Fruit fly (Drosophila melanogaster) whole organism, embryonic: ENCODE data around the gene CG15347.
A peak's percentile ranks its signal among the peaks of the same experiment; 100 is the strongest.

Experiments used
- ATbp ChIP-seq: fragments of 200-800 bp; sonication (Bioruptor generic); optimal IDR thresholded peaks from 2 replicates; lab custom pipeline; 2017; ENCODE audit warnings: missing biosample characterization, mild to moderate bottlenecking, missing genetic modification characterization, missing genetic modification reagents
- Ada2b ChIP-seq: fragments of 200-800 bp; sonication (Bioruptor generic); IDR thresholded peaks from 2 replicates; pipeline ENCODE4 v1.3.6; 2022; ENCODE audit warnings: missing biosample characterization, missing genetic modification characterization
- Aef1 ChIP-seq: fragments of 200-800 bp; sonication (Bioruptor generic); IDR thresholded peaks from 3 replicates; pipeline ENCODE4 v1.3.6; 2022; ENCODE audit warnings: missing biosample characterization, missing genetic modification characterization
- CG10543 ChIP-seq: fragments of 200-800 bp; sonication (Bioruptor generic); optimal IDR thresholded peaks from 3 replicates; lab custom pipeline; 2017; ENCODE audit warnings: missing biosample characterization, mild to moderate bottlenecking, missing genetic modification characterization, moderate library complexity
- CG15601 ChIP-seq: fragments of 200-800 bp; sonication (Bioruptor generic); optimal IDR thresholded peaks from 3 replicates; lab custom pipeline; 2019; ENCODE audit warnings: missing biosample characterization, mild to moderate bottlenecking, missing genetic modification characterization, moderate library complexity
- CG16815 ChIP-seq: fragments of 200-800 bp; sonication (Bioruptor generic); optimal IDR thresholded peaks from 3 replicates; lab custom pipeline; 2017; ENCODE audit warnings: missing biosample characterization, mild to moderate bottlenecking, missing genetic modification characterization
- CG18011 ChIP-seq: fragments of 200-800 bp; sonication (Bioruptor generic); optimal IDR thresholded peaks from 2 replicates; lab custom pipeline; 2017; ENCODE audit warnings: missing biosample characterization, missing genetic modification characterization, mild to moderate bottlenecking, moderate library complexity, missing genotype
- CG18619 ChIP-seq: fragments of 200-800 bp; sonication (Bioruptor generic); optimal IDR thresholded peaks from 3 replicates; lab custom pipeline; 2017; ENCODE audit warnings: missing biosample characterization, mild to moderate bottlenecking, missing genetic modification characterization
- CG2678 ChIP-seq: fragments of 200-800 bp; sonication (Bioruptor generic); optimal IDR thresholded peaks from 3 replicates; lab custom pipeline; 2019; ENCODE audit warnings: missing biosample characterization, mild to moderate bottlenecking, missing genetic modification characterization, moderate library complexity
- CG2712 ChIP-seq: fragments of 200-800 bp; optimal IDR thresholded peaks from 3 replicates; lab custom pipeline; 2019; ENCODE audit warnings: missing biosample characterization, mild to moderate bottlenecking, missing genetic modification characterization, moderate library complexity
- CG31224 ChIP-seq: fragments of 200-800 bp; sonication (Bioruptor generic); IDR thresholded peaks from 2 replicates; pipeline ENCODE4 v1.3.6; 2022; ENCODE audit warnings: missing biosample characterization, missing genetic modification characterization
- CG32767 ChIP-seq: fragments of 200-800 bp; sonication (Bioruptor generic); IDR thresholded peaks from 2 replicates; pipeline ENCODE4 v1.3.6; 2022; ENCODE audit warnings: missing biosample characterization, missing genetic modification characterization
- CG33213 ChIP-seq: fragments of 200-800 bp; sonication (Bioruptor generic); optimal IDR thresholded peaks from 3 replicates; lab custom pipeline; 2016; ENCODE audit warnings: missing biosample characterization, missing genetic modification characterization
- CG6854 ChIP-seq: fragments of 200-800 bp; sonication (Bioruptor generic); optimal IDR thresholded peaks from 3 replicates; lab custom pipeline; 2017; ENCODE audit warnings: missing biosample characterization, mild to moderate bottlenecking, missing genetic modification characterization
- CG8924 ChIP-seq: fragments of 200-800 bp; optimal IDR thresholded peaks from 3 replicates; lab custom pipeline; 2019; ENCODE audit warnings: missing biosample characterization, mild to moderate bottlenecking, missing genetic modification characterization, moderate library complexity
- CHES-1-like ChIP-seq: fragments of 200-800 bp; sonication (Bioruptor generic); optimal IDR thresholded peaks from 2 replicates; lab custom pipeline; 2016; ENCODE audit warnings: missing biosample characterization, missing genetic modification characterization
- Doc2 ChIP-seq: fragments of 200-800 bp; sonication (Bioruptor generic); IDR thresholded peaks from 2 replicates; pipeline ENCODE4 v1.3.6; 2022; ENCODE audit warnings: missing biosample characterization, missing genetic modification characterization
- Dref ChIP-seq: fragments of 200-800 bp; sonication (Bioruptor generic); IDR thresholded peaks from 2 replicates; pipeline ENCODE4 v1.3.6; 2022; ENCODE audit warnings: missing biosample characterization, missing genetic modification characterization
- ERR ChIP-seq: fragments of 200-800 bp; sonication (Bioruptor generic); optimal IDR thresholded peaks from 2 replicates; lab custom pipeline; 2016; ENCODE audit warnings: missing biosample characterization, missing genetic modification characterization
- Ets65A ChIP-seq: fragments of 200-800 bp; sonication (Bioruptor generic); peaks from one replicate; lab custom pipeline; 2016; ENCODE audit warnings: missing biosample characterization, missing genetic modification characterization
- GATAe ChIP-seq: fragments of 200-800 bp; sonication (Bioruptor generic); conservative IDR thresholded peaks from 2 replicates; pipeline ENCODE4 v1.3.6; 2022; ENCODE audit warnings: missing biosample characterization, missing genetic modification characterization
- NC2α ChIP-seq: fragments of 200-800 bp; sonication (Bioruptor generic); optimal IDR thresholded peaks from 2 replicates; lab custom pipeline; 2016; ENCODE audit warnings: missing biosample characterization, missing genetic modification characterization
- Sin3A ChIP-seq: fragments of >200 bp; optimal IDR thresholded peaks from 2 replicates; lab custom pipeline; 2018
- Sox100B ChIP-seq: fragments of 200-800 bp; sonication (Bioruptor generic); optimal IDR thresholded peaks from 3 replicates; lab custom pipeline; 2018; ENCODE audit warnings: missing biosample characterization, mild to moderate bottlenecking, missing genetic modification characterization
- Sox102F ChIP-seq: fragments of 200-800 bp; sonication (Bioruptor generic); optimal IDR thresholded peaks from 2 replicates; lab custom pipeline; 2018; ENCODE audit warnings: missing biosample characterization, mild to moderate bottlenecking, missing genetic modification characterization, moderate library complexity
- Sry-δ ChIP-seq: fragments of 200-800 bp; sonication (Bioruptor generic); optimal IDR thresholded peaks from 2 replicates; lab custom pipeline; 2016; ENCODE audit warnings: missing biosample characterization, missing genetic modification characterization
- amos ChIP-seq: fragments of 200-800 bp; sonication (Bioruptor generic); IDR thresholded peaks from 2 replicates; pipeline ENCODE4 v1.3.6; 2022; ENCODE audit warnings: missing biosample characterization, missing genetic modification characterization; ENCODE audit not compliant: partially characterized antibody
- bsh ChIP-seq, 2 experiments: fragments of 200-800 bp; sonication (Bioruptor generic); optimal IDR thresholded peaks; 2 replicates each; lab custom pipeline; 2017 to 2018; ENCODE audit warnings: mild to moderate bottlenecking in 2 of 2, missing biosample characterization in 2 of 2, missing genetic modification characterization in 2 of 2, moderate library complexity in 1 of 2
- dan ChIP-seq: fragments of 200-800 bp; sonication (Bioruptor generic); IDR thresholded peaks from 2 replicates; pipeline ENCODE4 v1.3.6; 2022; ENCODE audit warnings: missing biosample characterization, missing genetic modification characterization
- dysf ChIP-seq: fragments of 200-800 bp; sonication (Bioruptor generic); IDR thresholded peaks from 3 replicates; pipeline ENCODE4 v1.3.6; 2022; ENCODE audit warnings: missing biosample characterization, missing genetic modification characterization
- ems ChIP-seq: fragments of 200-800 bp; sonication (Bioruptor generic); optimal IDR thresholded peaks from 3 replicates; lab custom pipeline; 2016; ENCODE audit warnings: missing biosample characterization, missing genetic modification characterization
- exex ChIP-seq: fragments of 200-800 bp; sonication (Bioruptor generic); optimal IDR thresholded peaks from 4 replicates; lab custom pipeline; 2018; ENCODE audit warnings: missing biosample characterization, mild to moderate bottlenecking, missing genetic modification characterization, moderate library complexity
- gt ChIP-seq: fragments of 200-800 bp; sonication (Bioruptor generic); IDR thresholded peaks from 2 replicates; pipeline ENCODE4 v1.3.6; 2022; ENCODE audit warnings: missing biosample characterization, missing genetic modification characterization
- her ChIP-seq: fragments of 200-800 bp; sonication (Bioruptor generic); optimal IDR thresholded peaks from 2 replicates; lab custom pipeline; 2016; ENCODE audit warnings: missing biosample characterization, missing genetic modification characterization
- inv ChIP-seq: fragments of 200-800 bp; sonication (Bioruptor generic); IDR thresholded peaks from 2 replicates; pipeline ENCODE4 v1.3.6; 2022; ENCODE audit warnings: missing biosample characterization, missing genetic modification characterization; ENCODE audit not compliant: partially characterized antibody
- kah ChIP-seq: fragments of 200-800 bp; sonication (Bioruptor generic); optimal IDR thresholded peaks from 2 replicates; lab custom pipeline; 2018; ENCODE audit warnings: missing biosample characterization, mild to moderate bottlenecking, missing genetic modification characterization
- ken ChIP-seq: fragments of 200-800 bp; sonication (Bioruptor generic); IDR thresholded peaks from 3 replicates; pipeline ENCODE4 v1.3.6; 2022; ENCODE audit warnings: missing biosample characterization, missing genetic modification characterization
- mirr ChIP-seq: fragments of 200-800 bp; sonication (Bioruptor generic); optimal IDR thresholded peaks from 3 replicates; lab custom pipeline; 2018; ENCODE audit warnings: missing biosample characterization, mild to moderate bottlenecking, missing genetic modification characterization
- nom ChIP-seq: fragments of 200-800 bp; sonication (Bioruptor generic); optimal IDR thresholded peaks from 2 replicates; lab custom pipeline; 2017; ENCODE audit warnings: missing biosample characterization, missing genetic modification characterization, mild to moderate bottlenecking, moderate library complexity, missing genetic modification reagents
- oc ChIP-seq: fragments of 200-800 bp; sonication (Bioruptor generic); optimal IDR thresholded peaks from 2 replicates; lab custom pipeline; 2018; ENCODE audit warnings: missing biosample characterization, mild to moderate bottlenecking, missing genetic modification characterization, moderate library complexity
- psq ChIP-seq: fragments of 200-800 bp; sonication (Bioruptor generic); optimal IDR thresholded peaks from 2 replicates; lab custom pipeline; 2017; ENCODE audit warnings: missing biosample characterization, missing genetic modification characterization
- scrt ChIP-seq: fragments of 200-800 bp; sonication (Bioruptor generic); optimal IDR thresholded peaks from 2 replicates; lab custom pipeline; 2018; ENCODE audit warnings: missing biosample characterization, mild to moderate bottlenecking, missing genetic modification characterization, moderate library complexity
- sd ChIP-seq: fragments of 200-800 bp; sonication (Bioruptor generic); optimal IDR thresholded peaks from 3 replicates; lab custom pipeline; 2018; ENCODE audit warnings: missing biosample characterization, mild to moderate bottlenecking, missing genetic modification characterization, moderate library complexity
- seq ChIP-seq: fragments of 200-800 bp; sonication (Bioruptor generic); IDR thresholded peaks from 2 replicates; pipeline ENCODE4 v1.3.6; 2022; ENCODE audit warnings: missing biosample characterization, missing genetic modification characterization
- shn ChIP-seq: fragments of 200-800 bp; sonication (Bioruptor generic); optimal IDR thresholded peaks from 3 replicates; lab custom pipeline; 2016; ENCODE audit warnings: missing biosample characterization, missing genetic modification characterization
- sob ChIP-seq: fragments of 200-800 bp; sonication (Bioruptor generic); IDR thresholded peaks from 2 replicates; pipeline ENCODE4 v1.3.6; 2022; ENCODE audit warnings: missing biosample characterization, missing genetic modification characterization
- sr ChIP-seq: fragments of 200-800 bp; sonication (Bioruptor generic); IDR thresholded peaks from 3 replicates; pipeline ENCODE4 v1.3.6; 2022; ENCODE audit warnings: missing biosample characterization, missing genetic modification characterization
- stc ChIP-seq: fragments of 200-800 bp; sonication (Bioruptor generic); IDR thresholded peaks from 2 replicates; pipeline ENCODE4 v1.3.6; 2022; ENCODE audit warnings: missing biosample characterization, missing genetic modification characterization
- tll ChIP-seq, 2 experiments: fragments of 200-800 bp in 1 of 2; fragments of >200 bp in 1 of 2; sonication (Bioruptor generic) in 1 of 2; optimal IDR thresholded peaks; 2 replicates each; lab custom pipeline; 2017 to 2019; ENCODE audit warnings: missing biosample characterization in 2 of 2, missing genetic modification characterization in 2 of 2, mild to moderate bottlenecking in 1 of 2, moderate library complexity in 1 of 2
- wek ChIP-seq: fragments of 200-800 bp; sonication (Bioruptor generic); optimal IDR thresholded peaks from 3 replicates; lab custom pipeline; 2018; ENCODE audit warnings: missing biosample characterization, mild to moderate bottlenecking, missing genetic modification characterization, moderate library complexity

Gene CG15347

DNA sequence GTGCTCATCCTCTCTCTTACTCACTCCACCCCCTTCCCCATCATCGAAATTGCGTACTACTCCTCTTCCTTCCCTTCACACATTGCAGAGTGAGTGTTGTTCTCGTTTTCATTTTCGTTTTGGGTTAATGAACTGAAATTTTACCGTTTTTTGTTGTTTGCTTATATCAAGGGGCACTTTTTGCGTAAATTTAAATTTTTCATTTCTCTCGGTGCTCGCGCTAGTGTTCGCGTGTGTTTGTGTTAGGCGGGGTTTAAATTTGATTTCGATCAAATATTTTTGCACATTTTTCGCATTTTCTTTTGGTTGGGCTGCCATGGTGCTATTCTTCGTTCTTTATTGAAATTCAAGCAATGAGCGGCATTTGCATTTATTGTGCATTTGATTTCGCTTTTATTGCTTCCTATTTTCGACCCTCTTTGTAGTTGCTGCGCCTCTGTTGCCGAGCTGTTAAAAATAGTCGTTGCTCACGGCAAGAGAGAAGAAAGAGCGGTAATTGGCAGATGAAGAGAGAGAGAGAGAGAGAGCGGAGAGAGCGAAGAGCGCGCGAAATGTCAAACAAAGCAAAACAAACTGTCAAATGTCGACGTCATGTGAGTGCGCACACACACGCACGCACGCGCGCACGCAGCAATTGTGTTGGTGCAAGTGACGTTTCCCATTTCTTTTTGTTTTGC, 39.8 kb downstream of the CG15347 start (continued):
- TF ChIP-seq sr (GFP tag; lab: Robert Waterston, UW) (no peak), sob (no peak), CG18011 (GFP tag; lab: Kevin White, UChicago) (peak; percentile 54), CG10543 (GFP tag; lab: Kevin White, UChicago) (no peak), inv (no peak), Ets65A (GFP tag; lab: Kevin White, UChicago) (no peak), psq (GFP tag; lab: Kevin White, UChicago) (no peak), CG32767 (no peak), Dref (GFP tag; lab: Robert Waterston, UW) (no peak), CG16815 (GFP tag; lab: Kevin White, UChicago) (no peak), NC2α (GFP tag; lab: Kevin White, UChicago) (no peak), Sox102F (GFP tag; lab: Kevin White, UChicago) (no peak), oc (tag; lab: Kevin White, UChicago) (no peak), Doc2 (no peak), Aef1 (GFP tag; lab: Robert Waterston, UW) (no peak), scrt (GFP tag; lab: Kevin White, UChicago) (no peak), CG18619 (GFP tag; lab: Kevin White, UChicago) (no peak), CG33213 (GFP tag; lab: Kevin White, UChicago) (no peak), shn (no peak), exex (tag; lab: Kevin White, UChicago) (no peak), her (GFP tag; lab: Kevin White, UChicago) (peak; percentile 46), Sry-δ (GFP tag; lab: Kevin White, UChicago) (no peak), amos (GFP tag; lab: Robert Waterston, UW) (no peak), kah (GFP tag; lab: Kevin White, UChicago) (peak; percentile 27), CHES-1-like (GFP tag; lab: Kevin White, UChicago) (no peak), ems (GFP tag; lab: Kevin White, UChicago) (no peak), gt (GFP tag; lab: Robert Waterston, UW) (no peak), CG2712 (tag; lab: Kevin White, UChicago) (no peak), Sox100B (GFP tag; lab: Kevin White, UChicago) (no peak), ERR (GFP tag; lab: Kevin White, UChicago) (no peak), CG8924 (tag; lab: Kevin White, UChicago) (no peak), CG15601 (tag; lab: Kevin White, UChicago) (no peak), wek (GFP tag; lab: Kevin White, UChicago) (peak; percentile 31), Ada2b (GFP tag; lab: Robert Waterston, UW) (no peak), dysf (GFP tag; lab: Robert Waterston, UW) (no peak), tll (GFP tag; optimal IDR thresholded peaks at IDR 0.05; lab: Kevin White, UChicago) (no peak), Sin3A (no peak), stc (GFP tag; lab: Robert Waterston, UW) (peak; percentile 21; the same call in 1 of the 2 replicates), bsh (GFP tag; optimal IDR thresholded peaks at IDR 0.05; lab: Kevin White, UChicago) (peak in 1 of 2 experiments; percentile 74), mirr (GFP tag; lab: Kevin White, UChicago) (no peak), GATAe (no peak), CG6854 (peak; percentile 2), ATbp (GFP tag; lab: Kevin White, UChicago) (no peak), CG31224 (GFP tag; lab: Robert Waterston, UW) (no peak), sd (tag; lab: Kevin White, UChicago) (no peak), nom (GFP tag; lab: Kevin White, UChicago) (peak; percentile 91), CG2678 (no peak), dan (GFP tag; lab: Robert Waterston, UW) (no peak), ken (peak; percentile 50; the same call in 1 of the 3 replicates), seq (GFP tag; lab: Robert Waterston, UW) (no peak)
